Worm (Caenorhabditis elegans) whole organism, L2 larva: ENCODE data around the gene mob-3.

Source experiments
- ZK546.5 ChIP-seq: sonication (generic microtip); optimal IDR thresholded peaks from 2 replicates; lab custom pipeline; 2017; ENCODE audit warnings: missing biosample characterization, missing genetic modification characterization
- ceh-82 ChIP-seq: fragments of 150-350 bp; optimal IDR thresholded peaks from 2 replicates; lab custom pipeline; 2014; ENCODE audit warnings: missing biosample characterization, missing genetic modification characterization
- gmeb-1 ChIP-seq: fragments of 150-350 bp; optimal IDR thresholded peaks from 2 replicates; lab custom pipeline; 2014; ENCODE audit warnings: missing biosample characterization, missing genetic modification characterization
- nhr-11 ChIP-seq: fragments of 150-350 bp; optimal IDR thresholded peaks from 2 replicates; lab custom pipeline; 2014; ENCODE audit warnings: missing biosample characterization, missing genetic modification characterization
- nhr-77 ChIP-seq: fragments of 150-350 bp; optimal IDR thresholded peaks from 2 replicates; lab custom pipeline; 2014; ENCODE audit warnings: missing biosample characterization, missing genetic modification characterization
- unc-39 ChIP-seq: fragments of 150-350 bp; optimal IDR thresholded peaks from 2 replicates; lab custom pipeline; 2014; ENCODE audit warnings: missing biosample characterization, missing genetic modification characterization
- zag-1 ChIP-seq: fragments of 150-350 bp; optimal IDR thresholded peaks from 2 replicates; lab custom pipeline; 2014; ENCODE audit warnings: missing biosample characterization, missing genetic modification characterization
- ztf-1 ChIP-seq: fragments of 200-800 bp; sonication (Bioruptor generic); conservative IDR thresholded peaks from 2 replicates; pipeline ENCODE4 v1.3.6; 2022; ENCODE audit warnings: missing genetic modification characterization, missing compliant biosample characterization
- ztf-4 ChIP-seq: fragments of 150-350 bp; optimal IDR thresholded peaks from 2 replicates; lab custom pipeline; 2014; ENCODE audit warnings: missing biosample characterization, missing genetic modification characterization

ce11 chrIV:7428347-7428746 lies 39.6 kb upstream of the mob-3 start:
- no peak for TF ChIP-seq zag-1
- TF ChIP-seq nhr-11 (tag; lab: Kevin White, UChicago), result no peak
- TF ChIP-seq ztf-1 (GFP tag; lab: Robert Waterston, UW), result no peak
- no peak for TF ChIP-seq gmeb-1 (tag; lab: Kevin White, UChicago)
- TF ChIP-seq ZK546.5 (tag; lab: Kevin White, UChicago), result no peak
- TF ChIP-seq ceh-82 (tag; lab: Kevin White, UChicago), result no peak
- TF ChIP-seq nhr-77 (tag; lab: Kevin White, UChicago), result no peak
- no peak for TF ChIP-seq unc-39 (tag; lab: Kevin White, UChicago)
- no peak for TF ChIP-seq ztf-4 (tag; lab: Kevin White, UChicago)
